Fruit fly (Drosophila melanogaster): ENCODE data around the gene ea.

ea gene

dm6 chr3R:15375470-15375869, 46.9 kb downstream of the ea start:
- no peak for TF ChIP-seq pan (optimal IDR thresholded peaks at IDR 0.05)
- no peak for TF ChIP-seq Dll (optimal IDR thresholded peaks at IDR 0.05)
- no peak for TF ChIP-seq CG8478 (optimal IDR thresholded peaks at IDR 0.05)
- TF ChIP-seq EcR (GFP tag; optimal IDR thresholded peaks at IDR 0.05): no peak
- TF ChIP-seq usp (GFP tag; optimal IDR thresholded peaks at IDR 0.05): no peak
- TF ChIP-seq psq (optimal IDR thresholded peaks at IDR 0.05): no peak

- TF ChIP-seq CG8478 (optimal IDR thresholded peaks at IDR 0.05) (no peak), EcR (GFP tag; optimal IDR thresholded peaks at IDR 0.05) (no peak), pan (optimal IDR thresholded peaks at IDR 0.05) (no peak), psq (optimal IDR thresholded peaks at IDR 0.05) (no peak)
Observed at dm6 chr3R:15379071-15379470, 50.5 kb downstream of the ea start.

Measured in whole organism.